Fruit fly (Drosophila melanogaster) whole organism, adult: ENCODE results near the gene RagA-B.

ENCODE experiments used
- CG11617 ChIP-seq: fragments of 200-800 bp; sonication (Bioruptor generic); optimal IDR thresholded peaks from 2 replicates; lab custom pipeline; 2017; ENCODE audit warnings: mild to moderate bottlenecking, missing biosample characterization, missing genetic modification reagents, missing genetic modification characterization
- CG1620 ChIP-seq: fragments of 200-800 bp; sonication (Bioruptor generic); optimal IDR thresholded peaks from 2 replicates; lab custom pipeline; 2016; ENCODE audit warnings: missing biosample characterization, missing genetic modification characterization
- CG33017 ChIP-seq: fragments of 200-800 bp; sonication (Bioruptor generic); optimal IDR thresholded peaks from 2 replicates; lab custom pipeline; 2018; ENCODE audit warnings: missing biosample characterization, mild to moderate bottlenecking, missing genetic modification characterization, moderate library complexity
- CG7045 ChIP-seq: fragments of 200-800 bp; sonication (Bioruptor generic); optimal IDR thresholded peaks from 2 replicates; lab custom pipeline; 2017; ENCODE audit warnings: missing biosample characterization, mild to moderate bottlenecking, missing genetic modification characterization
- Hr96 ChIP-seq: fragments of 200-800 bp; sonication (Bioruptor generic); optimal IDR thresholded peaks from 2 replicates; lab custom pipeline; 2016; ENCODE audit warnings: missing biosample characterization, missing genetic modification characterization
- Mnt ChIP-seq: fragments of 200-800 bp; sonication (Bioruptor generic); optimal IDR thresholded peaks from 2 replicates; lab custom pipeline; 2016; ENCODE audit warnings: missing biosample characterization, mild to moderate bottlenecking, missing genetic modification characterization
- cnc ChIP-seq, 2 experiments: fragments of >200 bp; optimal IDR thresholded peaks; 2 replicates each; lab custom pipeline; 2017
- kay ChIP-seq: fragments of 200-800 bp; sonication (Bioruptor generic); peaks from one replicate; lab custom pipeline; 2016; ENCODE audit warnings: missing biosample characterization, missing genetic modification characterization, borderline replicate concordance

- TF ChIP-seq CG1620 (GFP tag; lab: Kevin White, UChicago) = no peak
- TF ChIP-seq Mnt (GFP tag; lab: Kevin White, UChicago) = no peak
- no peak for TF ChIP-seq CG11617 (GFP tag; lab: Kevin White, UChicago)
- TF ChIP-seq cnc (optimal IDR thresholded peaks at IDR 0.05; lab: Kevin White, UChicago) = no peak
- no peak for TF ChIP-seq Hr96 (GFP tag; lab: Kevin White, UChicago)
- TF ChIP-seq CG33017 (tag; lab: Kevin White, UChicago) = no peak
- no peak for TF ChIP-seq CG7045 (GFP tag; lab: Kevin White, UChicago)
- TF ChIP-seq kay (GFP tag; lab: Kevin White, UChicago) = no peak
These were observed 13.4 kb downstream of the RagA-B start for dm6 chr3R:8970707-8971106.
